Worm (Caenorhabditis elegans): ENCODE measurements around the gene F10E7.11.

Gene F10E7.11

DNA sequence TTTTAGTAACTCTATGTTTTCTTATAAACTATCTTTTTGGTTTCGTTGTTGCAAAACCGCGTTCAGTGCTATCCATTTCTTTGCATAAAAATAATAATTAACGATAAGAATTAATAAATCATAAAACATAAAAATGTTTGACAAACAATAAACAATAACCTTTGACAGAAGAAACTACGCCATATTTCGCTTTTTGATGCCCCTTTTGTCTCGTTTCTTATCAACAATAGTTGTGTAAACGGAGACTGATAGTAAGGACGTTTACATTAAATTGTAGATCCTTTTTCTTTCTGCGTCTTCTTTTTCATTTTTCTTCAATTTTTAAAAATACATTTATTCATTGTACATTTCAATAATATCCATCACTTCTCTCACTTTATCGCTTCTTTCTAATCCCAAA, 16.4 kb upstream of the F10E7.11 start:
- TF ChIP-seq hnd-1 (tag; optimal IDR thresholded peaks at IDR 0.05) = no peak
- TF ChIP-seq hmbx-1 (tag; optimal IDR thresholded peaks at IDR 0.05) = no peak
- no peak for TF ChIP-seq pes-1 (GFP tag; IDR thresholded peaks at IDR 0.05)

- TF ChIP-seq B0310.2 (tag; optimal IDR thresholded peaks at IDR 0.05) = no peak
- TF ChIP-seq hnd-1 (tag; optimal IDR thresholded peaks at IDR 0.05) = no peak
- no peak for TF ChIP-seq ets-7 (tag; optimal IDR thresholded peaks at IDR 0.05)
- TF ChIP-seq pes-1 (GFP tag; IDR thresholded peaks at IDR 0.05) = no peak
- no peak for TF ChIP-seq hmbx-1 (tag; optimal IDR thresholded peaks at IDR 0.05)
- no peak for TF ChIP-seq aly-1 (tag; optimal IDR thresholded peaks at IDR 0.05)
- no peak for TF ChIP-seq ceh-13 (GFP tag; optimal IDR thresholded peaks at IDR 0.05)
- TF ChIP-seq tbx-37 (GFP tag; conservative IDR thresholded peaks at IDR 0.05) = no peak
- TF ChIP-seq sea-1 (GFP tag; conservative IDR thresholded peaks at IDR 0.05) = no peak
- no peak for TF ChIP-seq scrt-1 (GFP tag; IDR thresholded peaks at IDR 0.05)
- no peak for TF ChIP-seq flt-1 (GFP tag; IDR thresholded peaks at IDR 0.05)
- no peak for TF ChIP-seq ceh-36 (tag; optimal IDR thresholded peaks at IDR 0.05)
- TF ChIP-seq F13C5.2 (tag; optimal IDR thresholded peaks at IDR 0.05) = no peak
- TF ChIP-seq tbx-11 (GFP tag; IDR thresholded peaks at IDR 0.05) = no peak
- no peak for TF ChIP-seq tra-4 (tag; optimal IDR thresholded peaks at IDR 0.05)
- no peak for TF ChIP-seq ama-1 (optimal IDR thresholded peaks at IDR 0.05)
These were observed 9.4 kb upstream of the F10E7.11 start, which contains the start of the genes T07F8.4 and gld-3 for ce11 chrII:7131871-7132693. Gene T07F8.4 (minus strand): TSS chrII:7132032. Gene gld-3 (plus strand): TSS chrII:7132643.

DNA sequence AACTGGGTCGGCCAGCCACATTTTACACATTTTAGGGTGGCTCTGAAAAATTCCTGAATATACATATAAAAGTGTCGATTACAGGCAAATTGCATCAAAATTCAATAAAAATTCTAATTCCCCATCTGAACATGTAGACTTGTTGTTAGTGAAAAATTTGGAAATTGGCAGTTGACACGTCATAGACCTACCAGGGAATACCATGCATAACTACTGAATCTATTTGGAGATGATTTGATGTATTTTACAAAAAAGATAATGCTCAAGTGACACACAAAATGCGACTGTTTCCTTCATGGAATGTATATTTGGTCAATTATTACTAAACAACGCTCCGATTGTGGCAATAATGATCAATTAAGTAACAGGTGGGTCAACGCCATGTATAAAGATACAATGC, 3.8 kb upstream of the F10E7.11 start, which contains the start of gene F10E7.1:
Gene F10E7.1 (plus strand): TSS at position 301 of the 400 bp plus-strand sequence.
- TF ChIP-seq hnd-1 (tag; optimal IDR thresholded peaks at IDR 0.05) (no peak), tra-4 (tag; optimal IDR thresholded peaks at IDR 0.05) (no peak), ceh-13 (GFP tag; optimal IDR thresholded peaks at IDR 0.05) (no peak), B0310.2 (tag; optimal IDR thresholded peaks at IDR 0.05) (no peak), tbx-37 (GFP tag; conservative IDR thresholded peaks at IDR 0.05) (no peak), sea-1 (GFP tag; conservative IDR thresholded peaks at IDR 0.05) (no peak), ama-1 (optimal IDR thresholded peaks at IDR 0.05) (no peak), aly-1 (tag; optimal IDR thresholded peaks at IDR 0.05) (no peak), tbx-11 (GFP tag; IDR thresholded peaks at IDR 0.05) (no peak)

- TF ChIP-seq ets-7 (tag; optimal IDR thresholded peaks at IDR 0.05) = no peak
- no peak for TF ChIP-seq F13C5.2 (tag; optimal IDR thresholded peaks at IDR 0.05)
- no peak for TF ChIP-seq hmg-4 (GFP tag; optimal IDR thresholded peaks at IDR 0.05)
- no peak for TF ChIP-seq ceh-36 (tag; optimal IDR thresholded peaks at IDR 0.05)
- no peak for TF ChIP-seq flt-1 (GFP tag; IDR thresholded peaks at IDR 0.05)
- TF ChIP-seq hmbx-1 (tag; optimal IDR thresholded peaks at IDR 0.05) = no peak
- TF ChIP-seq tbx-11 (GFP tag; IDR thresholded peaks at IDR 0.05) = no peak
- TF ChIP-seq sea-1 (GFP tag; conservative IDR thresholded peaks at IDR 0.05) = no peak
- TF ChIP-seq B0310.2 (tag; optimal IDR thresholded peaks at IDR 0.05) = no peak
- no peak for TF ChIP-seq ama-1 (optimal IDR thresholded peaks at IDR 0.05)
- TF ChIP-seq tbx-37 (GFP tag; conservative IDR thresholded peaks at IDR 0.05) = no peak
- no peak for TF ChIP-seq aly-1 (tag; optimal IDR thresholded peaks at IDR 0.05)
- no peak for TF ChIP-seq ceh-13 (GFP tag; optimal IDR thresholded peaks at IDR 0.05)
- no peak for TF ChIP-seq pes-1 (GFP tag; IDR thresholded peaks at IDR 0.05)
These were observed 865 bp downstream of the F10E7.11 start, which contains the start of gene F10E7.2 for ce11 chrII:7121762-7122292. Gene F10E7.2 (plus strand): TSS chrII:7122242.

ce11 chrII:7119525-7119924, 3.2 kb downstream of the F10E7.11 start:
- TF ChIP-seq sea-1 (GFP tag; conservative IDR thresholded peaks at IDR 0.05) (no peak), ceh-36 (tag; optimal IDR thresholded peaks at IDR 0.05) (no peak), ama-1 (optimal IDR thresholded peaks at IDR 0.05) (no peak), F13C5.2 (tag; optimal IDR thresholded peaks at IDR 0.05) (no peak), tra-4 (tag; optimal IDR thresholded peaks at IDR 0.05) (no peak), flt-1 (GFP tag; IDR thresholded peaks at IDR 0.05) (no peak), ets-7 (tag; optimal IDR thresholded peaks at IDR 0.05) (no peak), hnd-1 (tag; optimal IDR thresholded peaks at IDR 0.05) (no peak), B0310.2 (tag; optimal IDR thresholded peaks at IDR 0.05) (no peak), hmg-4 (GFP tag; optimal IDR thresholded peaks at IDR 0.05) (no peak), tbx-11 (GFP tag; IDR thresholded peaks at IDR 0.05) (no peak), hmbx-1 (tag; optimal IDR thresholded peaks at IDR 0.05) (no peak), tbx-37 (GFP tag; conservative IDR thresholded peaks at IDR 0.05) (no peak), pes-1 (GFP tag; IDR thresholded peaks at IDR 0.05) (no peak), ceh-13 (GFP tag; optimal IDR thresholded peaks at IDR 0.05) (no peak), scrt-1 (GFP tag; IDR thresholded peaks at IDR 0.05) (no peak), aly-1 (tag; optimal IDR thresholded peaks at IDR 0.05) (no peak)

DNA sequence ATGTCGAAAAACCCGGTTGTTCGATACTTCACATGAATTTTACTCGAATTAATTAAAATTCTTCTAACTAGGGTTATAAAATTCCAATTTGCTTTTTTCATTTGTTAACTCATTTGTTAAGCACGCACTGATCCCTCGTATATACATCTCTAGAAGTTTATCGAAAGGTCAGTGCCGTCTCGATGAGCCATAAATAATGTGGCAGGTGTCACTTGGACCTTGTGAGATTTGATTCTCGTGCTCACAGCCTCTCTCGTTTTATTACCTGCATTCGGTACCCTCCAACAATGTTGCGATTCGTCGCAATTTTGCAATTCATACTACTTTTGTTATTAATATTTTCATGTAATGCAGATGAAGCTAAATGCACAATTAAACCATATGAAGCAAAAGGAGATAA, 6.3 kb downstream of the F10E7.11 start, which contains the start of gene spon-1:
Gene spon-1 (plus strand): TSS at position 208 of the 400 bp plus-strand sequence.
- TF ChIP-seq scrt-1 (GFP tag; IDR thresholded peaks at IDR 0.05) (no peak), ceh-36 (tag; optimal IDR thresholded peaks at IDR 0.05) (no peak), sea-1 (GFP tag; conservative IDR thresholded peaks at IDR 0.05) (no peak), tra-4 (tag; optimal IDR thresholded peaks at IDR 0.05) (no peak), B0310.2 (tag; optimal IDR thresholded peaks at IDR 0.05) (no peak), F13C5.2 (tag; optimal IDR thresholded peaks at IDR 0.05) (no peak), ama-1 (optimal IDR thresholded peaks at IDR 0.05) (no peak), tbx-37 (GFP tag; conservative IDR thresholded peaks at IDR 0.05) (no peak), hmbx-1 (tag; optimal IDR thresholded peaks at IDR 0.05) (no peak), ets-7 (tag; optimal IDR thresholded peaks at IDR 0.05) (no peak), flt-1 (GFP tag; IDR thresholded peaks at IDR 0.05) (no peak), tbx-11 (GFP tag; IDR thresholded peaks at IDR 0.05) (no peak), ceh-13 (GFP tag; optimal IDR thresholded peaks at IDR 0.05) (no peak), hmg-4 (GFP tag; optimal IDR thresholded peaks at IDR 0.05) (no peak), pes-1 (GFP tag; IDR thresholded peaks at IDR 0.05) (no peak), aly-1 (tag; optimal IDR thresholded peaks at IDR 0.05) (no peak), hnd-1 (tag; optimal IDR thresholded peaks at IDR 0.05) (no peak)

Measured in whole organism, early embryonic.